Worm (Caenorhabditis elegans) whole organism, young adult: ENCODE results near the gene cid-1.
A peak's percentile ranks its signal among the peaks of the same experiment; 100 is the strongest.

Experiments used
- B0261.1 ChIP-seq: sonication (generic microtip); optimal IDR thresholded peaks from 2 replicates; lab custom pipeline; 2016; ENCODE audit warnings: mild to moderate bottlenecking, missing genetic modification characterization, moderate library complexity, missing compliant biosample characterization
- D2030.7 ChIP-seq: fragments of 200-800 bp; sonication (Bioruptor generic); IDR thresholded peaks from 2 replicates; pipeline ENCODE4 v1.3.6; 2022; ENCODE audit warnings: missing genetic modification reagents, missing genetic modification characterization, missing compliant biosample characterization
- F33H1.4 ChIP-seq: fragments of 200-800 bp; sonication (Bioruptor generic); IDR thresholded peaks from 2 replicates; pipeline ENCODE4 v1.3.6; 2022; ENCODE audit warnings: missing genetic modification reagents, missing genetic modification characterization, missing compliant biosample characterization
- F37B4.10 ChIP-seq: fragments of 200-800 bp; sonication (Bioruptor generic); IDR thresholded peaks from 2 replicates; pipeline ENCODE4 v1.3.6; 2022; ENCODE audit warnings: missing genetic modification characterization, missing compliant biosample characterization
- F39B2.1 ChIP-seq: fragments of 200-800 bp; sonication (Bioruptor generic); IDR thresholded peaks from 2 replicates; pipeline ENCODE4 v1.3.6; 2022; ENCODE audit warnings: missing genetic modification reagents, missing genetic modification characterization, missing compliant biosample characterization
- Y53G8AR.9 ChIP-seq: fragments of 200-800 bp; sonication (Bioruptor generic); conservative IDR thresholded peaks from 2 replicates; pipeline ENCODE4 v1.3.6; 2022; ENCODE audit warnings: missing genetic modification reagents, missing genetic modification characterization, missing compliant biosample characterization
- Y67H2A.10 ChIP-seq: fragments of 200-800 bp; sonication (Bioruptor generic); conservative IDR thresholded peaks from 2 replicates; pipeline ENCODE4 v1.3.6; 2022; ENCODE audit warnings: missing genetic modification reagents, missing genetic modification characterization, missing compliant biosample characterization
- Y79H2A.3 ChIP-seq: fragments of 200-800 bp; sonication (Bioruptor generic); conservative IDR thresholded peaks from 2 replicates; pipeline ENCODE4 v1.3.6; 2022; ENCODE audit warnings: missing genetic modification reagents, missing genetic modification characterization, missing compliant biosample characterization
- bed-1 ChIP-seq: fragments of 200-800 bp; sonication (Bioruptor generic); IDR thresholded peaks from 2 replicates; pipeline ENCODE4 v1.3.6; 2022; ENCODE audit warnings: missing genetic modification reagents, missing genetic modification characterization, missing compliant biosample characterization
- ceh-100 ChIP-seq: fragments of 200-800 bp; sonication (Bioruptor generic); IDR thresholded peaks from 2 replicates; pipeline ENCODE4 v1.3.6; 2022; ENCODE audit warnings: missing genetic modification reagents, missing genetic modification characterization, missing compliant biosample characterization
- ceh-40 ChIP-seq: fragments of 200-800 bp; sonication (Bioruptor generic); IDR thresholded peaks from 2 replicates; pipeline ENCODE4 v1.3.6; 2022; ENCODE audit warnings: missing genetic modification characterization, missing compliant biosample characterization
- ceh-58 ChIP-seq: fragments of 200-800 bp; sonication (Bioruptor generic); IDR thresholded peaks from 2 replicates; pipeline ENCODE4 v1.3.6; 2022; ENCODE audit warnings: missing genetic modification characterization, missing compliant biosample characterization
- ceh-91 ChIP-seq: fragments of 200-800 bp; sonication (Bioruptor generic); IDR thresholded peaks from 2 replicates; pipeline ENCODE4 v1.3.6; 2022; ENCODE audit warnings: missing genetic modification reagents, missing genetic modification characterization, missing compliant biosample characterization
- dox-1 ChIP-seq: fragments of 200-800 bp; sonication (Bioruptor generic); IDR thresholded peaks from 2 replicates; pipeline ENCODE4 v1.3.6; 2022; ENCODE audit warnings: missing genetic modification reagents, missing genetic modification characterization, missing compliant biosample characterization
- dpff-1 ChIP-seq: sonication (generic microtip); optimal IDR thresholded peaks from 2 replicates; lab custom pipeline; 2017; ENCODE audit warnings: mild to moderate bottlenecking, missing genetic modification characterization, missing compliant biosample characterization
- efl-1 ChIP-seq: fragments of 150-350 bp; optimal IDR thresholded peaks from 2 replicates; lab custom pipeline; 2014; ENCODE audit warnings: missing biosample characterization, missing genetic modification reagents, missing genetic modification characterization
- ets-4 ChIP-seq: fragments of 200-800 bp; sonication (Bioruptor generic); optimal IDR thresholded peaks from 2 replicates; lab custom pipeline; 2018; ENCODE audit warnings: mild to moderate bottlenecking, missing genetic modification characterization, missing compliant biosample characterization
- fkh-3 ChIP-seq: sonication (generic microtip); optimal IDR thresholded peaks from 2 replicates; lab custom pipeline; 2016; ENCODE audit warnings: mild to moderate bottlenecking, missing genetic modification characterization, missing compliant biosample characterization
- him-1 ChIP-seq: sonication (generic microtip); optimal IDR thresholded peaks from 2 replicates; lab custom pipeline; 2016; ENCODE audit warnings: missing genotype, missing genetic modification reagents, missing genetic modification characterization, missing compliant biosample characterization
- hrde-1 ChIP-seq: sonication (generic microtip); optimal IDR thresholded peaks from 2 replicates; lab custom pipeline; 2016; ENCODE audit warnings: missing genetic modification characterization, mild to moderate bottlenecking, missing compliant biosample characterization, moderate library complexity, missing genotype, missing genetic modification reagents, borderline replicate concordance
- let-526 ChIP-seq: fragments of 200-800 bp; sonication (Bioruptor generic); IDR thresholded peaks from 2 replicates; pipeline ENCODE4 v1.3.6; 2022; ENCODE audit warnings: missing genetic modification reagents, missing genetic modification characterization, missing compliant biosample characterization
- lin-26 ChIP-seq: fragments of 200-800 bp; sonication (Bioruptor generic); IDR thresholded peaks from 2 replicates; pipeline ENCODE4 v1.3.6; 2022; ENCODE audit warnings: missing genetic modification reagents, missing genetic modification characterization, missing compliant biosample characterization
- lin-35 ChIP-seq, 3 experiments: fragments of 150-350 bp in 2 of 3; sonication (generic microtip) in 1 of 3; optimal IDR thresholded peaks; 2 replicates each; lab custom pipeline; 2014 to 2018; ENCODE audit warnings: missing biosample characterization in 3 of 3, missing genetic modification characterization in 3 of 3, missing genetic modification reagents in 3 of 3
- lin-54 ChIP-seq: fragments of 200-800 bp; sonication (Bioruptor generic); optimal IDR thresholded peaks from 2 replicates; lab custom pipeline; 2018; ENCODE audit warnings: mild to moderate bottlenecking, missing genetic modification characterization, missing compliant biosample characterization
- lir-1 ChIP-seq: fragments of 200-800 bp; sonication (Bioruptor generic); conservative IDR thresholded peaks from 2 replicates; pipeline ENCODE4 v1.3.6; 2022; ENCODE audit warnings: missing genetic modification reagents, missing genetic modification characterization, missing compliant biosample characterization
- lsl-1 ChIP-seq: fragments of 200-800 bp; sonication (Bioruptor generic); optimal IDR thresholded peaks from 2 replicates; lab custom pipeline; 2018; ENCODE audit warnings: mild to moderate bottlenecking, missing genetic modification characterization, moderate library complexity, missing compliant biosample characterization
- lsy-27 ChIP-seq: sonication (generic microtip); optimal IDR thresholded peaks from 2 replicates; lab custom pipeline; 2017; ENCODE audit warnings: missing genetic modification characterization, mild to moderate bottlenecking, missing compliant biosample characterization, antibody characterized with exemption, missing genotype, borderline replicate concordance; ENCODE audit not compliant: insufficient read depth
- madf-10 ChIP-seq: sonication (generic microtip); optimal IDR thresholded peaks from 2 replicates; lab custom pipeline; 2016; ENCODE audit warnings: mild to moderate bottlenecking, missing genetic modification characterization, missing compliant biosample characterization
- madf-6 ChIP-seq: fragments of 200-800 bp; sonication (Bioruptor generic); IDR thresholded peaks from 2 replicates; pipeline ENCODE4 v1.3.6; 2022; ENCODE audit warnings: missing genetic modification reagents, missing genetic modification characterization, missing compliant biosample characterization
- mxl-1 ChIP-seq: sonication (generic microtip); optimal IDR thresholded peaks from 2 replicates; lab custom pipeline; 2016; ENCODE audit warnings: missing genetic modification characterization, missing compliant biosample characterization
- nfya-2 ChIP-seq: fragments of 200-800 bp; sonication (Bioruptor generic); IDR thresholded peaks from 2 replicates; pipeline ENCODE4 v1.3.6; 2022; ENCODE audit warnings: missing genetic modification reagents, missing genetic modification characterization, missing compliant biosample characterization
- nfyb-1 ChIP-seq: fragments of 200-800 bp; sonication (Bioruptor generic); IDR thresholded peaks from 2 replicates; pipeline ENCODE4 v1.3.6; 2022; ENCODE audit warnings: missing genetic modification reagents, missing genetic modification characterization, missing compliant biosample characterization
- nhr-120 ChIP-seq: fragments of 200-800 bp; sonication (Bioruptor generic); IDR thresholded peaks from 2 replicates; pipeline ENCODE4 v1.3.6; 2022; ENCODE audit warnings: missing genetic modification characterization, missing compliant biosample characterization
- nhr-179 ChIP-seq: sonication (generic microtip); optimal IDR thresholded peaks from 2 replicates; lab custom pipeline; 2016; ENCODE audit warnings: mild to moderate bottlenecking, missing genetic modification characterization, missing compliant biosample characterization
- pbrm-1 ChIP-seq: fragments of 200-800 bp; sonication (Bioruptor generic); IDR thresholded peaks from 2 replicates; pipeline ENCODE4 v1.3.6; 2022; ENCODE audit warnings: missing genetic modification reagents, missing genetic modification characterization, missing compliant biosample characterization
- rpc-1 ChIP-seq, 2 experiments: fragments of 150-350 bp in 1 of 2; sonication (generic microtip) in 1 of 2; optimal IDR thresholded peaks; 2 replicates each; lab custom pipeline; 2014 to 2018; ENCODE audit warnings: missing biosample characterization in 1 of 2, missing genetic modification characterization in 1 of 2, missing genetic modification reagents in 1 of 2, missing genotype in 1 of 2
- sea-2 ChIP-seq: fragments of 200-800 bp; sonication (Bioruptor generic); IDR thresholded peaks from 2 replicates; pipeline ENCODE4 v1.3.6; 2022; ENCODE audit warnings: missing genetic modification characterization, missing compliant biosample characterization
- snpc-1.3 ChIP-seq: sonication (generic microtip); optimal IDR thresholded peaks from 2 replicates; lab custom pipeline; 2017; ENCODE audit warnings: missing genetic modification characterization, mild to moderate bottlenecking, missing compliant biosample characterization, antibody characterized with exemption, moderate library complexity, missing genotype, missing genetic modification reagents; ENCODE audit not compliant: insufficient read depth
- snpc-3.4 ChIP-seq: sonication (generic microtip); optimal IDR thresholded peaks from 2 replicates; lab custom pipeline; 2017; ENCODE audit warnings: missing genetic modification characterization, mild to moderate bottlenecking, missing compliant biosample characterization, antibody characterized with exemption, moderate library complexity, missing genotype, missing genetic modification reagents
- snpc-4 ChIP-seq, 5 experiments: fragments of 150-350 bp in 1 of 5; sonication (generic microtip) in 4 of 5; optimal IDR thresholded peaks; 2 replicates each; lab custom pipeline; 2014 to 2018; ENCODE audit warnings: missing genetic modification characterization in 5 of 5, missing biosample characterization in 3 of 5, antibody characterized with exemption in 2 of 5, mild to moderate bottlenecking in 2 of 5, missing compliant biosample characterization in 2 of 5, missing genotype in 2 of 5, moderate library complexity in 2 of 5, missing genetic modification reagents in 1 of 5
- sptf-2 ChIP-seq: fragments of 200-800 bp; sonication (Bioruptor generic); optimal IDR thresholded peaks from 2 replicates; lab custom pipeline; 2018; ENCODE audit warnings: mild to moderate bottlenecking, missing genetic modification characterization, missing compliant biosample characterization
- tbx-9 ChIP-seq: sonication (generic microtip); optimal IDR thresholded peaks from 2 replicates; lab custom pipeline; 2016; ENCODE audit warnings: borderline replicate concordance, missing genetic modification characterization, inconsistent platforms, missing compliant biosample characterization
- tlf-1 ChIP-seq: fragments of 200-800 bp; sonication (Bioruptor generic); optimal IDR thresholded peaks from 2 replicates; lab custom pipeline; 2018; ENCODE audit warnings: mild to moderate bottlenecking, missing genetic modification characterization, missing compliant biosample characterization
- xnd-1 ChIP-seq: sonication (generic microtip); optimal IDR thresholded peaks from 2 replicates; lab custom pipeline; 2016; ENCODE audit warnings: missing genotype, missing genetic modification reagents, missing genetic modification characterization, missing compliant biosample characterization
- ztf-3 ChIP-seq: fragments of 200-800 bp; sonication (Bioruptor generic); optimal IDR thresholded peaks from 2 replicates; lab custom pipeline; 2018; ENCODE audit warnings: mild to moderate bottlenecking, missing genetic modification characterization, missing compliant biosample characterization

The cid-1 gene

ce11 chrIII:5206861-5207414, 33.2 kb downstream of the cid-1 start, which contains the start of gene morc-1:
morc-1 (minus strand) TSS chrIII:5206911.
- TF ChIP-seq ceh-91 (0 out of 2 replicates have a peak, but pooled peaks have one; percentile 30), snpc-3.4 (tag; lab: Kevin White, UChicago) (peak; percentile 2), madf-6 (GFP tag; lab: Robert Waterston, UW) (peak; percentile 55; the same call in 1 of the 2 replicates), lsy-27 (tag; lab: Kevin White, UChicago) (no peak), efl-1 (peak; percentile 11), nfyb-1 (GFP tag; lab: Robert Waterston, UW) (no peak), tlf-1 (no peak), F33H1.4 (peak; percentile 62; the same call in 1 of the 2 replicates), lsl-1 (GFP tag; lab: Kevin White, UChicago) (peak; percentile 69), ceh-40 (GFP tag; lab: Robert Waterston, UW) (no peak), F39B2.1 (GFP tag; lab: Robert Waterston, UW) (no peak), hrde-1 (tag; lab: Kevin White, UChicago) (no peak), pbrm-1 (GFP tag; lab: Robert Waterston, UW) (no peak), ceh-58 (no peak)

- no peak for TF ChIP-seq nfya-2
- no peak for TF ChIP-seq B0261.1 (tag; lab: Kevin White, UChicago)
- no peak for TF ChIP-seq F37B4.10
- TF ChIP-seq tbx-9 (tag; lab: Kevin White, UChicago): no peak
- TF ChIP-seq Y53G8AR.9 (GFP tag; lab: Robert Waterston, UW): no peak
- TF ChIP-seq lsl-1 (GFP tag; lab: Kevin White, UChicago): peak; percentile 83
- no peak for TF ChIP-seq sea-2 (GFP tag; lab: Robert Waterston, UW)
- TF ChIP-seq lin-35 (GFP tag; optimal IDR thresholded peaks at IDR 0.05; lab: Kevin White, UChicago): no peak
- no peak for TF ChIP-seq rpc-1 (optimal IDR thresholded peaks at IDR 0.05; lab: Kevin White, UChicago)
- no peak for TF ChIP-seq rpc-1 (tag; optimal IDR thresholded peaks at IDR 0.05; lab: Kevin White, UChicago)
- TF ChIP-seq bed-1 (GFP tag; lab: Robert Waterston, UW): no peak
- TF ChIP-seq snpc-3.4 (tag; lab: Kevin White, UChicago): no peak
- no peak for TF ChIP-seq ets-4 (GFP tag; lab: Kevin White, UChicago)
- TF ChIP-seq him-1: no peak
- TF ChIP-seq snpc-1.3 (tag; lab: Kevin White, UChicago): no peak
- no peak for TF ChIP-seq Y79H2A.3 (GFP tag; lab: Robert Waterston, UW)
- peak; percentile 27; the same call in 1 of the 2 replicates for TF ChIP-seq dox-1
- no peak for TF ChIP-seq madf-10 (tag; lab: Kevin White, UChicago)
- TF ChIP-seq snpc-4 (GFP tag; optimal IDR thresholded peaks at IDR 0.05; lab: Kevin White, UChicago): no peak
- TF ChIP-seq snpc-4 (tag; optimal IDR thresholded peaks at IDR 0.05; lab: Kevin White, UChicago): no peak
- peak; percentile 75 for TF ChIP-seq F33H1.4
- TF ChIP-seq nhr-179 (tag; lab: Kevin White, UChicago): no peak
- no peak for TF ChIP-seq ceh-100 (GFP tag; lab: Robert Waterston, UW)
- TF ChIP-seq nhr-120 (GFP tag; lab: Robert Waterston, UW): no peak
- TF ChIP-seq dpff-1 (tag; lab: Kevin White, UChicago): no peak
- no peak for TF ChIP-seq sptf-2 (GFP tag; lab: Kevin White, UChicago)
- no peak for TF ChIP-seq fkh-3 (tag; lab: Kevin White, UChicago)
- no peak for TF ChIP-seq ztf-3 (GFP tag; lab: Kevin White, UChicago)
- TF ChIP-seq lir-1 (GFP tag; lab: Robert Waterston, UW): no peak
- TF ChIP-seq xnd-1 (tag; lab: Kevin White, UChicago): peak; percentile 82
- TF ChIP-seq lin-26 (GFP tag; lab: Robert Waterston, UW): no peak
- peak; percentile 33 for TF ChIP-seq lin-54
- TF ChIP-seq let-526 (GFP tag; lab: Robert Waterston, UW): no peak
- TF ChIP-seq madf-6 (GFP tag; lab: Robert Waterston, UW): peak; percentile 93
- TF ChIP-seq mxl-1 (tag; lab: Kevin White, UChicago): no peak
- TF ChIP-seq Y67H2A.10 (GFP tag; lab: Robert Waterston, UW): no peak
- peak; percentile 35; the same call in 1 of the 2 replicates for TF ChIP-seq D2030.7
- TF ChIP-seq ceh-58: no peak
Observed at ce11 chrIII:5208992-5209391, 35.3 kb downstream of the cid-1 start, which contains the start of gene syx-16. syx-16 (minus strand) TSS chrIII:5209109.
